Worm (Caenorhabditis elegans) whole organism, young adult: Measurements from ENCODE around the gene pals-39.
A peak's percentile ranks its signal among the peaks of the same experiment; 100 is the strongest.

Experiments
- F22D6.2 ChIP-seq: sonication (generic microtip); optimal IDR thresholded peaks from 2 replicates; lab custom pipeline; 2016; ENCODE audit warnings: mild to moderate bottlenecking, missing genetic modification characterization, missing compliant biosample characterization
- F33H1.4 ChIP-seq: fragments of 200-800 bp; sonication (Bioruptor generic); IDR thresholded peaks from 2 replicates; pipeline ENCODE4 v1.3.6; 2022; ENCODE audit warnings: missing genetic modification reagents, missing genetic modification characterization, missing compliant biosample characterization
- K11D2.4 ChIP-seq: fragments of 200-800 bp; sonication (Bioruptor generic); IDR thresholded peaks from 2 replicates; pipeline ENCODE4 v1.3.6; 2022; ENCODE audit warnings: missing genetic modification reagents, missing genetic modification characterization, missing compliant biosample characterization
- Y53F4B.3 ChIP-seq: fragments of 200-800 bp; sonication (Bioruptor generic); IDR thresholded peaks from 2 replicates; pipeline ENCODE4 v1.3.6; 2022; ENCODE audit warnings: missing genetic modification reagents, missing genetic modification characterization, missing compliant biosample characterization
- Y53G8AR.9 ChIP-seq: fragments of 200-800 bp; sonication (Bioruptor generic); conservative IDR thresholded peaks from 2 replicates; pipeline ENCODE4 v1.3.6; 2022; ENCODE audit warnings: missing genetic modification reagents, missing genetic modification characterization, missing compliant biosample characterization
- Y79H2A.3 ChIP-seq: fragments of 200-800 bp; sonication (Bioruptor generic); conservative IDR thresholded peaks from 2 replicates; pipeline ENCODE4 v1.3.6; 2022; ENCODE audit warnings: missing genetic modification reagents, missing genetic modification characterization, missing compliant biosample characterization
- ama-1 ChIP-seq, 3 experiments: fragments of 150-350 bp in 1 of 3; sonication (generic microtip) in 2 of 3; optimal IDR thresholded peaks; 2 replicates each; lab custom pipeline; 2014 to 2018; ENCODE audit warnings: missing biosample characterization in 2 of 3, missing genetic modification characterization in 2 of 3, missing genetic modification reagents in 2 of 3
- aptf-3 ChIP-seq: fragments of 200-800 bp; sonication (Bioruptor generic); IDR thresholded peaks from 2 replicates; pipeline ENCODE4 v1.3.6; 2022; ENCODE audit warnings: missing genetic modification characterization, missing compliant biosample characterization
- atf-7 ChIP-seq: sonication (generic microtip); optimal IDR thresholded peaks from 2 replicates; lab custom pipeline; 2017; ENCODE audit warnings: mild to moderate bottlenecking, missing genetic modification characterization, missing compliant biosample characterization
- attf-5 ChIP-seq: fragments of 200-800 bp; sonication (Bioruptor generic); optimal IDR thresholded peaks from 2 replicates; lab custom pipeline; 2018; ENCODE audit warnings: mild to moderate bottlenecking, missing genetic modification characterization, missing compliant biosample characterization
- ceh-100 ChIP-seq: fragments of 200-800 bp; sonication (Bioruptor generic); IDR thresholded peaks from 2 replicates; pipeline ENCODE4 v1.3.6; 2022; ENCODE audit warnings: missing genetic modification reagents, missing genetic modification characterization, missing compliant biosample characterization
- ceh-58 ChIP-seq: fragments of 200-800 bp; sonication (Bioruptor generic); IDR thresholded peaks from 2 replicates; pipeline ENCODE4 v1.3.6; 2022; ENCODE audit warnings: missing genetic modification characterization, missing compliant biosample characterization
- ceh-79 ChIP-seq: sonication (generic microtip); optimal IDR thresholded peaks from 2 replicates; lab custom pipeline; 2017; ENCODE audit warnings: mild to moderate bottlenecking, missing genetic modification characterization, missing compliant biosample characterization
- ceh-91 ChIP-seq: fragments of 200-800 bp; sonication (Bioruptor generic); IDR thresholded peaks from 2 replicates; pipeline ENCODE4 v1.3.6; 2022; ENCODE audit warnings: missing genetic modification reagents, missing genetic modification characterization, missing compliant biosample characterization
- die-1 ChIP-seq: sonication (generic microtip); optimal IDR thresholded peaks from 2 replicates; lab custom pipeline; 2016; ENCODE audit warnings: missing genotype, mild to moderate bottlenecking, missing genetic modification characterization, missing compliant biosample characterization
- dpff-1 ChIP-seq: sonication (generic microtip); optimal IDR thresholded peaks from 2 replicates; lab custom pipeline; 2017; ENCODE audit warnings: mild to moderate bottlenecking, missing genetic modification characterization, missing compliant biosample characterization
- efl-1 ChIP-seq: fragments of 150-350 bp; optimal IDR thresholded peaks from 2 replicates; lab custom pipeline; 2014; ENCODE audit warnings: missing biosample characterization, missing genetic modification reagents, missing genetic modification characterization
- egl-44 ChIP-seq: fragments of 200-800 bp; sonication (Bioruptor generic); IDR thresholded peaks from 2 replicates; pipeline ENCODE4 v1.3.6; 2022; ENCODE audit warnings: missing genetic modification reagents, missing genetic modification characterization, missing compliant biosample characterization
- egrh-3 ChIP-seq: fragments of 200-800 bp; sonication (Bioruptor generic); IDR thresholded peaks from 2 replicates; pipeline ENCODE4 v1.3.6; 2022; ENCODE audit warnings: missing genetic modification reagents, missing genetic modification characterization, missing compliant biosample characterization
- gei-17 ChIP-seq: fragments of 200-800 bp; sonication (Bioruptor generic); optimal IDR thresholded peaks from 2 replicates; lab custom pipeline; 2018; ENCODE audit warnings: mild to moderate bottlenecking, missing genetic modification characterization, missing compliant biosample characterization
- hlh-26 ChIP-seq: fragments of 200-800 bp; sonication (Bioruptor generic); conservative IDR thresholded peaks from 2 replicates; pipeline ENCODE4 v1.3.6; 2022; ENCODE audit warnings: missing genetic modification reagents, missing genetic modification characterization, missing compliant biosample characterization
- hmg-1.2 ChIP-seq: fragments of 200-800 bp; sonication (Bioruptor generic); IDR thresholded peaks from 2 replicates; pipeline ENCODE4 v1.3.6; 2022; ENCODE audit warnings: missing genetic modification reagents, missing genetic modification characterization, missing compliant biosample characterization
- let-526 ChIP-seq: fragments of 200-800 bp; sonication (Bioruptor generic); IDR thresholded peaks from 2 replicates; pipeline ENCODE4 v1.3.6; 2022; ENCODE audit warnings: missing genetic modification reagents, missing genetic modification characterization, missing compliant biosample characterization
- lin-26 ChIP-seq: fragments of 200-800 bp; sonication (Bioruptor generic); IDR thresholded peaks from 2 replicates; pipeline ENCODE4 v1.3.6; 2022; ENCODE audit warnings: missing genetic modification reagents, missing genetic modification characterization, missing compliant biosample characterization
- lsy-27 ChIP-seq: sonication (generic microtip); optimal IDR thresholded peaks from 2 replicates; lab custom pipeline; 2017; ENCODE audit warnings: missing genetic modification characterization, mild to moderate bottlenecking, missing compliant biosample characterization, antibody characterized with exemption, missing genotype, borderline replicate concordance; ENCODE audit not compliant: insufficient read depth
- madf-10 ChIP-seq: sonication (generic microtip); optimal IDR thresholded peaks from 2 replicates; lab custom pipeline; 2016; ENCODE audit warnings: mild to moderate bottlenecking, missing genetic modification characterization, missing compliant biosample characterization
- madf-3 ChIP-seq: fragments of 200-800 bp; sonication (Bioruptor generic); IDR thresholded peaks from 2 replicates; pipeline ENCODE4 v1.3.6; 2022; ENCODE audit warnings: missing genetic modification reagents, missing genetic modification characterization, missing compliant biosample characterization
- madf-6 ChIP-seq: fragments of 200-800 bp; sonication (Bioruptor generic); IDR thresholded peaks from 2 replicates; pipeline ENCODE4 v1.3.6; 2022; ENCODE audit warnings: missing genetic modification reagents, missing genetic modification characterization, missing compliant biosample characterization
- mcd-1 ChIP-seq: fragments of 200-800 bp; sonication (Bioruptor generic); IDR thresholded peaks from 2 replicates; pipeline ENCODE4 v1.3.6; 2022; ENCODE audit warnings: missing genetic modification reagents, missing genetic modification characterization, missing compliant biosample characterization
- mxl-1 ChIP-seq: sonication (generic microtip); optimal IDR thresholded peaks from 2 replicates; lab custom pipeline; 2016; ENCODE audit warnings: missing genetic modification characterization, missing compliant biosample characterization
- nfya-1 ChIP-seq: sonication (generic microtip); optimal IDR thresholded peaks from 2 replicates; lab custom pipeline; 2017; ENCODE audit warnings: antibody characterized with exemption, missing compliant biosample characterization, missing genetic modification characterization, borderline replicate concordance; ENCODE audit not compliant: insufficient read depth
- nfya-2 ChIP-seq: fragments of 200-800 bp; sonication (Bioruptor generic); IDR thresholded peaks from 2 replicates; pipeline ENCODE4 v1.3.6; 2022; ENCODE audit warnings: missing genetic modification reagents, missing genetic modification characterization, missing compliant biosample characterization
- nhr-120 ChIP-seq: fragments of 200-800 bp; sonication (Bioruptor generic); IDR thresholded peaks from 2 replicates; pipeline ENCODE4 v1.3.6; 2022; ENCODE audit warnings: missing genetic modification characterization, missing compliant biosample characterization
- nhr-80 ChIP-seq: sonication (generic microtip); optimal IDR thresholded peaks from 2 replicates; lab custom pipeline; 2016; ENCODE audit warnings: missing genetic modification characterization, missing compliant biosample characterization
- rec-8 ChIP-seq, 2 experiments: sonication (generic microtip); optimal IDR thresholded peaks; 2 replicates each; lab custom pipeline; 2016; ENCODE audit warnings: mild to moderate bottlenecking in 2 of 2, missing genetic modification characterization in 2 of 2, missing genetic modification reagents in 2 of 2, missing genotype in 2 of 2, missing biosample characterization in 1 of 2, missing compliant biosample characterization in 1 of 2, moderate library complexity in 1 of 2
- snpc-4 ChIP-seq, 5 experiments: fragments of 150-350 bp in 1 of 5; sonication (generic microtip) in 4 of 5; optimal IDR thresholded peaks; 2 replicates each; lab custom pipeline; 2014 to 2018; ENCODE audit warnings: missing genetic modification characterization in 5 of 5, missing biosample characterization in 3 of 5, antibody characterized with exemption in 2 of 5, mild to moderate bottlenecking in 2 of 5, missing compliant biosample characterization in 2 of 5, missing genotype in 2 of 5, moderate library complexity in 2 of 5, missing genetic modification reagents in 1 of 5
- unc-130 ChIP-seq: sonication (generic microtip); optimal IDR thresholded peaks from 2 replicates; lab custom pipeline; 2016; ENCODE audit warnings: missing genetic modification reagents, missing genetic modification characterization, missing compliant biosample characterization
- ztf-22 ChIP-seq: fragments of 200-800 bp; sonication (Bioruptor generic); optimal IDR thresholded peaks from 2 replicates; lab custom pipeline; 2018; ENCODE audit warnings: mild to moderate bottlenecking, missing genetic modification characterization, moderate library complexity, missing compliant biosample characterization
- ztf-26 ChIP-seq: sonication (generic microtip); optimal IDR thresholded peaks from 2 replicates; lab custom pipeline; 2017; ENCODE audit warnings: missing genetic modification characterization, missing compliant biosample characterization
- ztf-28 ChIP-seq: fragments of 200-800 bp; sonication (Bioruptor generic); IDR thresholded peaks from 2 replicates; pipeline ENCODE4 v1.3.6; 2022; ENCODE audit warnings: missing genetic modification reagents, missing genetic modification characterization, missing compliant biosample characterization

The pals-39 gene

ce11 chrV:12406514-12406913 lies 37.1 kb downstream of the pals-39 start:
- TF ChIP-seq egrh-3 (GFP tag; lab: Robert Waterston, UW) (peak; percentile 49), mcd-1 (GFP tag; lab: Robert Waterston, UW) (no peak), gei-17 (GFP tag; lab: Kevin White, UChicago) (peak; percentile 20), snpc-4 (GFP tag; optimal IDR thresholded peaks at IDR 0.05; lab: Kevin White, UChicago) (no peak), snpc-4 (tag; optimal IDR thresholded peaks at IDR 0.05; lab: Kevin White, UChicago) (no peak), Y53F4B.3 (GFP tag; lab: Robert Waterston, UW) (no peak)
- TF ChIP-seq, all 124 proteins: peak for 2

- TF ChIP-seq K11D2.4 (no peak), lsy-27 (tag; lab: Kevin White, UChicago) (no peak), mxl-1 (no peak), die-1 (tag; lab: Kevin White, UChicago) (no peak), atf-7 (tag; lab: Kevin White, UChicago) (no peak), hmg-1.2 (GFP tag; lab: Robert Waterston, UW) (no peak)
- TF ChIP-seq, all 124 proteins: peak for 0
Measured at ce11 chrV:12405929-12406328, 37.7 kb downstream of the pals-39 start, which contains the start of gene K01D12.10. TSS of gene K01D12.10 (plus strand) at chrV:12406229.

- no peak for TF ChIP-seq atf-7 (tag; lab: Kevin White, UChicago)
- no peak for TF ChIP-seq nfya-2 (GFP tag; lab: Robert Waterston, UW)
- no peak for TF ChIP-seq nhr-120 (GFP tag; lab: Robert Waterston, UW)
- TF ChIP-seq hlh-26 (GFP tag; lab: Robert Waterston, UW), result no peak
- TF ChIP-seq ztf-22 (GFP tag; lab: Kevin White, UChicago), result no peak
- TF ChIP-seq ceh-100, result no peak
- no peak for TF ChIP-seq rec-8 (tag; optimal IDR thresholded peaks at IDR 0.05; lab: Kevin White, UChicago)
- no peak for TF ChIP-seq ztf-26 (tag; lab: Kevin White, UChicago)
- TF ChIP-seq nhr-80 (tag; lab: Kevin White, UChicago), result no peak
- TF ChIP-seq F33H1.4 (GFP tag; lab: Robert Waterston, UW), result no peak
- TF ChIP-seq madf-10 (tag; lab: Kevin White, UChicago), result no peak
- TF ChIP-seq egl-44 (GFP tag; lab: Robert Waterston, UW), result no peak
- TF ChIP-seq Y53F4B.3 (GFP tag; lab: Robert Waterston, UW), result no peak
- TF ChIP-seq madf-3, result no peak
- TF ChIP-seq Y79H2A.3 (GFP tag; lab: Robert Waterston, UW), result no peak
Measured at ce11 chrV:12404544-12404943, 39.1 kb downstream of the pals-39 start, which contains the start of gene K01D12.9. TSS of gene K01D12.9 (minus strand) at chrV:12404644.

- TF ChIP-seq madf-10 (tag; lab: Kevin White, UChicago) (no peak), Y53G8AR.9 (no peak), ceh-79 (tag; lab: Kevin White, UChicago) (no peak), F22D6.2 (no peak), hlh-26 (GFP tag; lab: Robert Waterston, UW) (no peak), mcd-1 (GFP tag; lab: Robert Waterston, UW) (no peak), hmg-1.2 (GFP tag; lab: Robert Waterston, UW) (no peak)
Measured at ce11 chrV:12402355-12402754, 41.3 kb downstream of the pals-39 start, which contains the start of gene K01D12.8. TSS of gene K01D12.8 (plus strand) at chrV:12402655.

- TF ChIP-seq let-526, result no peak
- peak; percentile 80 for TF ChIP-seq madf-6 (GFP tag; lab: Robert Waterston, UW)
- TF ChIP-seq nfya-1 (tag; lab: Kevin White, UChicago), result no peak
- no peak for TF ChIP-seq ztf-26 (tag; lab: Kevin White, UChicago)
- no peak for TF ChIP-seq ztf-22 (GFP tag; lab: Kevin White, UChicago)
- TF ChIP-seq ceh-58, result no peak
- no peak for TF ChIP-seq ceh-91 (GFP tag; lab: Robert Waterston, UW)
- no peak for TF ChIP-seq attf-5 (GFP tag; lab: Kevin White, UChicago)
- peak; percentile 22 for TF ChIP-seq efl-1 (GFP tag; lab: Kevin White, UChicago)
- TF ChIP-seq lin-26, result no peak
- TF ChIP-seq mxl-1, result no peak
- no peak for TF ChIP-seq ama-1 (optimal IDR thresholded peaks at IDR 0.05; lab: Kevin White, UChicago)
- TF ChIP-seq ama-1 (GFP tag; optimal IDR thresholded peaks at IDR 0.05; lab: Kevin White, UChicago), result no peak
- TF ChIP-seq unc-130 (GFP tag; lab: Kevin White, UChicago), result no peak
- no peak for TF ChIP-seq aptf-3 (GFP tag; lab: Robert Waterston, UW)
- TF ChIP-seq ztf-28 (GFP tag; lab: Robert Waterston, UW), result no peak
- TF ChIP-seq dpff-1 (tag; lab: Kevin White, UChicago), result no peak
- TF ChIP-seq rec-8 (tag; optimal IDR thresholded peaks at IDR 0.05; lab: Kevin White, UChicago), result no peak
Measured at ce11 chrV:12401383-12401782, 42.3 kb downstream of the pals-39 start, which contains the start of gene K01D12.7. TSS of gene K01D12.7 (minus strand) at chrV:12401483.
